Worm (Caenorhabditis elegans) whole organism, L1 larva: ENCODE data around the gene ZK550.6.
A peak's percentile ranks its signal among the peaks of the same experiment; 100 is the strongest.

ENCODE experiments used
- C16A3.4 ChIP-seq: fragments of 150-350 bp; optimal IDR thresholded peaks from 2 replicates; lab custom pipeline; 2014; ENCODE audit warnings: missing biosample characterization, missing genetic modification characterization
- C34B4.2 ChIP-seq: sonication (generic microtip); optimal IDR thresholded peaks from 2 replicates; lab custom pipeline; 2017; ENCODE audit warnings: mild to moderate bottlenecking, missing genetic modification characterization, missing compliant biosample characterization
- Y116A8C.19 ChIP-seq: sonication (generic microtip); optimal IDR thresholded peaks from 2 replicates; lab custom pipeline; 2016; ENCODE audit warnings: missing compliant biosample characterization, missing genetic modification characterization, borderline replicate concordance
- alr-1 ChIP-seq: fragments of 200-800 bp; sonication (Bioruptor generic); optimal IDR thresholded peaks from 2 replicates; lab custom pipeline; 2018; ENCODE audit warnings: borderline replicate concordance, mild to moderate bottlenecking, missing genetic modification characterization, missing compliant biosample characterization
- aly-2 ChIP-seq: fragments of 150-350 bp; optimal IDR thresholded peaks from 2 replicates; lab custom pipeline; 2014; ENCODE audit warnings: missing biosample characterization, missing genetic modification characterization
- ama-1 ChIP-seq: fragments of 150-350 bp; optimal IDR thresholded peaks from 2 replicates; lab custom pipeline; 2014
- blmp-1 ChIP-seq: fragments of 150-350 bp; optimal IDR thresholded peaks from 2 replicates; lab custom pipeline; 2014; ENCODE audit warnings: missing biosample characterization, missing genetic modification characterization
- ceh-82 ChIP-seq, 3 experiments: fragments of 150-350 bp in 1 of 3; sonication (generic microtip) in 2 of 3; optimal IDR thresholded peaks; 2 replicates each; lab custom pipeline; 2014 to 2017; ENCODE audit warnings: missing biosample characterization in 3 of 3, missing genetic modification characterization in 3 of 3
- ceh-88 ChIP-seq: fragments of 200-800 bp; sonication (Bioruptor generic); IDR thresholded peaks from 2 replicates; pipeline ENCODE4 v1.3.6; 2022; ENCODE audit warnings: missing genetic modification characterization, missing compliant biosample characterization
- ceh-90 ChIP-seq: sonication (generic microtip); optimal IDR thresholded peaks from 2 replicates; lab custom pipeline; 2016; ENCODE audit warnings: missing genetic modification characterization, missing compliant biosample characterization
- efl-1 ChIP-seq, 4 experiments: fragments of 150-350 bp; optimal IDR thresholded peaks in 3 of 4; peaks in 1 of 4; 1 replicate in 1 of 4; 2 replicates in 3 of 4; lab custom pipeline; 2014; ENCODE audit warnings: missing biosample characterization in 2 of 4, missing genetic modification characterization in 2 of 4, missing genetic modification reagents in 2 of 4
- efl-3 ChIP-seq: fragments of 200-800 bp; sonication (Bioruptor generic); optimal IDR thresholded peaks from 2 replicates; lab custom pipeline; 2018; ENCODE audit warnings: mild to moderate bottlenecking, missing genetic modification characterization, missing compliant biosample characterization
- egl-13 ChIP-seq: sonication (generic microtip); optimal IDR thresholded peaks from 2 replicates; lab custom pipeline; 2016; ENCODE audit warnings: missing genotype, missing genetic modification reagents, missing genetic modification characterization, missing compliant biosample characterization
- egl-27 ChIP-seq, 2 experiments: fragments of 150-350 bp in 1 of 2; sonication (generic microtip); optimal IDR thresholded peaks; 3 replicates each; lab custom pipeline; 2017 to 2018; ENCODE audit warnings: missing biosample characterization in 2 of 2, missing genetic modification characterization in 2 of 2, missing genetic modification reagents in 2 of 2
- ets-5 ChIP-seq: fragments of 200-800 bp; sonication (Bioruptor generic); IDR thresholded peaks from 2 replicates; pipeline ENCODE4 v1.3.6; 2022; ENCODE audit warnings: missing genetic modification characterization, missing compliant biosample characterization
- fkh-10 ChIP-seq: sonication (generic microtip); optimal IDR thresholded peaks from 2 replicates; lab custom pipeline; 2017; ENCODE audit warnings: missing biosample characterization, missing genetic modification reagents, missing genetic modification characterization
- fkh-8 ChIP-seq: sonication (generic microtip); optimal IDR thresholded peaks from 2 replicates; lab custom pipeline; 2016; ENCODE audit warnings: mild to moderate bottlenecking, missing genetic modification characterization, missing compliant biosample characterization
- fos-1 ChIP-seq: fragments of 150-350 bp; optimal IDR thresholded peaks from 2 replicates; lab custom pipeline; 2014; ENCODE audit warnings: missing biosample characterization, missing genetic modification characterization
- hpl-2 ChIP-seq: fragments of 150-350 bp; optimal IDR thresholded peaks from 2 replicates; lab custom pipeline; 2014; ENCODE audit warnings: missing biosample characterization, missing genetic modification reagents, missing genetic modification characterization
- lin-14 ChIP-seq: fragments of 200-800 bp; sonication (Bioruptor generic); optimal IDR thresholded peaks from 2 replicates; lab custom pipeline; 2018; ENCODE audit warnings: mild to moderate bottlenecking, missing genetic modification characterization, moderate library complexity, missing compliant biosample characterization
- lin-15B ChIP-seq: fragments of 150-350 bp; sonication (generic microtip); optimal IDR thresholded peaks from 3 replicates; lab custom pipeline; 2014; ENCODE audit warnings: missing biosample characterization, missing genetic modification characterization
- lin-39 ChIP-seq: fragments of 150-350 bp; optimal IDR thresholded peaks from 2 replicates; lab custom pipeline; 2014; ENCODE audit warnings: missing biosample characterization, missing genetic modification reagents, missing genetic modification characterization
- lsy-2 ChIP-seq, 2 experiments: fragments of 150-350 bp; optimal IDR thresholded peaks; 2 replicates each; lab custom pipeline; 2014; ENCODE audit warnings: missing biosample characterization in 2 of 2, missing genetic modification characterization in 2 of 2
- mab-9 ChIP-seq: fragments of 200-800 bp; sonication (Bioruptor generic); IDR thresholded peaks from 2 replicates; pipeline ENCODE4 v1.3.6; 2022; ENCODE audit warnings: missing genetic modification reagents, missing genetic modification characterization, missing compliant biosample characterization
- mdl-1 ChIP-seq, 2 experiments: fragments of 150-350 bp; optimal IDR thresholded peaks; 2 replicates each; lab custom pipeline; 2014 to 2017; ENCODE audit warnings: missing biosample characterization in 2 of 2, missing genetic modification characterization in 2 of 2, inconsistent platforms in 1 of 2
- nhr-12 ChIP-seq: sonication (generic microtip); optimal IDR thresholded peaks from 2 replicates; lab custom pipeline; 2017; ENCODE audit warnings: missing biosample characterization, missing genetic modification characterization
- nhr-20 ChIP-seq: sonication (generic microtip); optimal IDR thresholded peaks from 2 replicates; lab custom pipeline; 2016; ENCODE audit warnings: mild to moderate bottlenecking, missing genetic modification characterization, missing compliant biosample characterization
- nhr-28 ChIP-seq: fragments of 150-350 bp; optimal IDR thresholded peaks from 2 replicates; lab custom pipeline; 2014; ENCODE audit warnings: missing biosample characterization, missing genetic modification characterization
- nhr-47 ChIP-seq: sonication (generic microtip); optimal IDR thresholded peaks from 2 replicates; lab custom pipeline; 2016; ENCODE audit warnings: mild to moderate bottlenecking, missing genetic modification characterization, moderate library complexity, missing compliant biosample characterization
- nhr-71 ChIP-seq: sonication (generic microtip); optimal IDR thresholded peaks from 2 replicates; lab custom pipeline; 2016; ENCODE audit warnings: mild to moderate bottlenecking, missing genetic modification characterization, moderate library complexity, missing compliant biosample characterization
- nhr-76 ChIP-seq: sonication (generic microtip); optimal IDR thresholded peaks from 2 replicates; lab custom pipeline; 2017; ENCODE audit warnings: missing biosample characterization, missing genetic modification characterization
- pqm-1 ChIP-seq: sonication (generic microtip); optimal IDR thresholded peaks from 3 replicates; lab custom pipeline; 2017; ENCODE audit warnings: missing biosample characterization, missing genetic modification characterization
- rnt-1 ChIP-seq: sonication (generic microtip); optimal IDR thresholded peaks from 2 replicates; lab custom pipeline; 2016; ENCODE audit warnings: mild to moderate bottlenecking, missing genetic modification characterization, moderate library complexity, missing compliant biosample characterization
- snpc-4 ChIP-seq: fragments of 150-350 bp; optimal IDR thresholded peaks from 2 replicates; lab custom pipeline; 2014; ENCODE audit warnings: missing biosample characterization, missing genetic modification characterization
- sptf-1 ChIP-seq: fragments of 150-350 bp; optimal IDR thresholded peaks from 2 replicates; lab custom pipeline; 2014; ENCODE audit warnings: missing biosample characterization, missing genetic modification characterization
- swsn-7 ChIP-seq: sonication (generic microtip); optimal IDR thresholded peaks from 2 replicates; lab custom pipeline; 2016; ENCODE audit warnings: missing genetic modification characterization, missing compliant biosample characterization
- unc-130 ChIP-seq: fragments of 150-350 bp; optimal IDR thresholded peaks from 2 replicates; lab custom pipeline; 2017; ENCODE audit warnings: missing biosample characterization, missing genetic modification characterization, inconsistent platforms
- unc-30 ChIP-seq: sonication (generic microtip); optimal IDR thresholded peaks from 2 replicates; lab custom pipeline; 2017; ENCODE audit warnings: missing biosample characterization, missing genetic modification characterization
- unc-98 ChIP-seq: fragments of 200-800 bp; sonication (Bioruptor generic); IDR thresholded peaks from 2 replicates; pipeline ENCODE4 v1.3.6; 2022; ENCODE audit warnings: missing genetic modification characterization, missing compliant biosample characterization
- xbp-1 ChIP-seq: sonication (generic microtip); optimal IDR thresholded peaks from 2 replicates; lab custom pipeline; 2016; ENCODE audit warnings: missing genetic modification characterization, missing compliant biosample characterization
- zag-1 ChIP-seq: fragments of 150-350 bp; optimal IDR thresholded peaks from 2 replicates; lab custom pipeline; 2014; ENCODE audit warnings: missing biosample characterization, missing genetic modification characterization
- zip-4 ChIP-seq: fragments of 200-800 bp; sonication (Bioruptor generic); optimal IDR thresholded peaks from 2 replicates; lab custom pipeline; 2018; ENCODE audit warnings: mild to moderate bottlenecking, missing genetic modification characterization, moderate library complexity, missing compliant biosample characterization

The ZK550.6 gene

ce11 chrIV:17249691-17250181 lies 12.5 kb downstream of the ZK550.6 start, which contains the start of gene eelo-2 (continued):
- TF ChIP-seq unc-130 (peak; percentile 99), fkh-8 (peak; percentile 99), blmp-1 (tag; lab: Kevin White, UChicago) (peak; percentile 84), efl-1 (optimal IDR thresholded peaks at IDR 0.05; lab: Kevin White, UChicago) (peak; percentile 100), efl-1 (GFP tag; optimal IDR thresholded peaks at IDR 0.05 in 1 of 2; lab: Kevin White, UChicago) (peak; percentile 100), nhr-71 (tag; lab: Kevin White, UChicago) (peak; percentile 99), xbp-1 (peak; percentile 98), egl-27 (tag; optimal IDR thresholded peaks at IDR 0.05; lab: Kevin White, UChicago) (peak; percentile 48 to 88), zag-1 (tag; lab: Kevin White, UChicago) (peak; percentile 90), nhr-28 (tag; lab: Kevin White, UChicago) (no peak), lin-39 (tag; lab: Kevin White, UChicago) (peak; percentile 99), ceh-90 (tag; lab: Kevin White, UChicago) (peak; percentile 68), ets-5 (GFP tag; lab: Robert Waterston, UW) (no peak), ceh-88 (GFP tag; lab: Robert Waterston, UW) (peak; percentile 95), C16A3.4 (tag; lab: Kevin White, UChicago) (peak; percentile 100), aly-2 (tag; lab: Kevin White, UChicago) (peak; percentile 94), alr-1 (tag; lab: Kevin White, UChicago) (no peak), nhr-47 (peak; percentile 99), C34B4.2 (tag; lab: Kevin White, UChicago) (peak; percentile 91), pqm-1 (peak; percentile 92), nhr-20 (tag; lab: Kevin White, UChicago) (peak; percentile 99), ama-1 (peak; percentile 84), rnt-1 (tag; lab: Kevin White, UChicago) (peak; percentile 99), hpl-2 (GFP tag; lab: Kevin White, UChicago) (peak; percentile 92), sptf-1 (tag; lab: Kevin White, UChicago) (no peak), zip-4 (GFP tag; lab: Kevin White, UChicago) (peak; percentile 94), lsy-2 (tag; optimal IDR thresholded peaks at IDR 0.05; lab: Kevin White, UChicago) (peak; percentile 97), snpc-4 (tag; lab: Kevin White, UChicago) (peak; percentile 95), unc-30 (tag; lab: Kevin White, UChicago) (peak; percentile 83), nhr-12 (tag; lab: Kevin White, UChicago) (peak; percentile 73), swsn-7 (tag; lab: Kevin White, UChicago) (peak; percentile 99), Y116A8C.19 (tag; lab: Kevin White, UChicago) (no peak), egl-13 (tag; lab: Kevin White, UChicago) (peak; percentile 97), mdl-1 (tag; optimal IDR thresholded peaks at IDR 0.05; lab: Kevin White, UChicago) (peak; percentile 38 to 95), unc-98 (GFP tag; lab: Robert Waterston, UW) (peak; percentile 83), efl-3 (GFP tag; lab: Kevin White, UChicago) (peak; percentile 91), lin-15B (peak; percentile 99)

- TF ChIP-seq alr-1 (tag; lab: Kevin White, UChicago) (no peak), nhr-47 (no peak), efl-3 (GFP tag; lab: Kevin White, UChicago) (no peak), nhr-76 (tag; lab: Kevin White, UChicago) (no peak), fos-1 (tag; lab: Kevin White, UChicago) (no peak), nhr-71 (tag; lab: Kevin White, UChicago) (no peak), fkh-10 (GFP tag; lab: Kevin White, UChicago) (no peak), lin-14 (no peak), ceh-82 (tag; optimal IDR thresholded peaks at IDR 0.05; lab: Kevin White, UChicago) (no peak), mab-9 (GFP tag; lab: Robert Waterston, UW) (no peak)
These were observed 13.7 kb downstream of the ZK550.6 start for ce11 chrIV:17248538-17248937.
